In the genomic region with DNA sequence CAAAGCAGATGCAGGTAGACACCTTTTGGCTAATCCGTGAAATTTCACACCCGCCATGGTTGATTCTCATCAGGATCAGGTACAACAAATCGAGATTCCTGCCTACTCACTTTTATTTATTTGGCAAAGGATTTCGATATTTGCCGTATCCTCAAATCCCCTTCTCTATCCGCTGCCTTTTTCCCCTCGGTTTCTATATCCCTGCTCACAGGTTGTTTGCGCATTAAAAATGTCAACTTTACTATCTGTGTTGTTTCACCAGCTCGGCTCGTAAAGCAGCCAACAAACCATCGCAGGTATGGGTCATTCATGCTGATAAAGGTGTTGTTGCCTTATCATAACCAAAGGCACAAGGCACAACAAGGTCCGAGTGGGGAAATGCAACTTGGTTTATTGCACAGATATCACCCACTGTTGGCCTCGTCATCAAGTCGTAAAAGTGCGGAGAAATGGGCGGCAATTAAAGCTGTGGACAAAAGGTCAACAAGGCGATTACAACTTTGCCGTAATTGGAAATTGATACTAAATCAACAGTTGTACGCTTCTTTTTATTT, we compare ENCODE assay signal across 5 fruit fly cellular contexts.
TF ChIP-seq lines count a peak whose summit lies in the region.

No protein-coding gene starts in this region.

TF ChIP-seq in whole organism, adult, 20 proteins besides CTCF, POLR2A, EP300 and RAD21 (continued from another document):
- TF ChIP-seq kay (GFP tag; lab: Kevin White, UChicago; ENCODE audit: borderline replicate concordance) (peak; percentile 78), CG7045 (GFP tag; optimal IDR thresholded peaks at IDR 0.05; lab: Kevin White, UChicago) (peak; percentile 77), Crg-1 (GFP tag; optimal IDR thresholded peaks at IDR 0.05; lab: Kevin White, UChicago) (peak; percentile 88)

TF ChIP-seq in whole organism, embryonic, 481 proteins besides CTCF, POLR2A, EP300 and RAD21 (continued from another document and continues in another):
- TF ChIP-seq CG11398 (GFP tag; optimal IDR thresholded peaks at IDR 0.05; lab: Kevin White, UChicago) (peak; percentile 37), CG14710 (tag; optimal IDR thresholded peaks at IDR 0.05; lab: Kevin White, UChicago) (no peak), CG15073 (GFP tag; optimal IDR thresholded peaks at IDR 0.05; lab: Kevin White, UChicago) (no peak), Dll (GFP tag; IDR thresholded peaks at IDR 0.05; lab: Robert Waterston, UW; ENCODE audit: partially characterized antibody) (no peak), nerfin-1 (tag; optimal IDR thresholded peaks at IDR 0.05; lab: Kevin White, UChicago) (peak; percentile 9), CG2875 (GFP tag; optimal IDR thresholded peaks at IDR 0.05; lab: Kevin White, UChicago) (peak; percentile 23), CG1529 (GFP tag; optimal IDR thresholded peaks at IDR 0.05; lab: Kevin White, UChicago) (peak; percentile 8), Xrp1 (GFP tag; IDR thresholded peaks at IDR 0.05; lab: Robert Waterston, UW) (peak; percentile 42; the same call in 1 of the 2 replicates), CG11093 (GFP tag; IDR thresholded peaks at IDR 0.05; lab: Robert Waterston, UW) (no peak), tx (GFP tag; optimal IDR thresholded peaks at IDR 0.05; lab: Kevin White, UChicago) (no peak), sens (GFP tag; lab: Kevin White, UChicago) (peak; percentile 63), gcm (GFP tag; optimal IDR thresholded peaks at IDR 0.05; lab: Kevin White, UChicago) (no peak), pnt (GFP tag; optimal IDR thresholded peaks at IDR 0.05; lab: Kevin White, UChicago) (no peak), nom (GFP tag; optimal IDR thresholded peaks at IDR 0.05; lab: Kevin White, UChicago) (peak; percentile 20), ATbp (GFP tag; optimal IDR thresholded peaks at IDR 0.05; lab: Kevin White, UChicago) (peak; percentile 41), otp (GFP tag; IDR thresholded peaks at IDR 0.05; lab: Robert Waterston, UW) (no peak), oc (tag; optimal IDR thresholded peaks at IDR 0.05; lab: Kevin White, UChicago) (no peak), Blimp-1 (GFP tag; optimal IDR thresholded peaks at IDR 0.05; lab: Kevin White, UChicago) (peak; percentile 14), MTF-1 (GFP tag; optimal IDR thresholded peaks at IDR 0.05; lab: Kevin White, UChicago; ENCODE audit: borderline replicate concordance) (peak; percentile 33), pita (GFP tag; optimal IDR thresholded peaks at IDR 0.05; lab: Kevin White, UChicago) (no peak), CG9727 (GFP tag; optimal IDR thresholded peaks at IDR 0.05; lab: Kevin White, UChicago) (peak; percentile 4), CG1603 (tag; optimal IDR thresholded peaks at IDR 0.05; lab: Kevin White, UChicago) (peak; percentile 8), tin (GFP tag; optimal IDR thresholded peaks at IDR 0.05; lab: Kevin White, UChicago) (no peak), Pdp1 (GFP tag; optimal IDR thresholded peaks at IDR 0.05; lab: Kevin White, UChicago) (peak in 1 of 2 experiments; percentile 27), luna (GFP tag; optimal IDR thresholded peaks at IDR 0.05; lab: Kevin White, UChicago) (no peak), CG10321 (GFP tag; IDR thresholded peaks at IDR 0.05; lab: Robert Waterston, UW) (no peak), CG10431 (GFP tag; optimal IDR thresholded peaks at IDR 0.05; lab: Kevin White, UChicago) (no peak), E2f2 (GFP tag; IDR thresholded peaks at IDR 0.05; lab: Robert Waterston, UW) (no peak), CG3995 (GFP tag; optimal IDR thresholded peaks at IDR 0.05; lab: Kevin White, UChicago) (no peak), CG16863 (GFP tag; optimal IDR thresholded peaks at IDR 0.05; lab: Kevin White, UChicago) (no peak), CG6254 (GFP tag; optimal IDR thresholded peaks at IDR 0.05; lab: Kevin White, UChicago) (peak; percentile 31)

TF ChIP-seq in whole organism, prepupa, 60 proteins besides CTCF, POLR2A, EP300 and RAD21 (continued from another document):
- TF ChIP-seq CG16779 (tag; optimal IDR thresholded peaks at IDR 0.05; lab: Kevin White, UChicago) (peak; percentile 41), Eip78C (GFP tag; lab: Kevin White, UChicago) (peak; percentile 67), Eip93F (GFP tag; optimal IDR thresholded peaks at IDR 0.05; lab: Kevin White, UChicago) (peak; percentile 10), Blimp-1 (GFP tag; optimal IDR thresholded peaks at IDR 0.05; lab: Kevin White, UChicago) (peak; percentile 32), fd85E (GFP tag; optimal IDR thresholded peaks at IDR 0.05; lab: Kevin White, UChicago) (no peak), salr (GFP tag; optimal IDR thresholded peaks at IDR 0.05; lab: Kevin White, UChicago) (peak in 1 of 2 experiments; percentile 15), fkh (GFP tag; optimal IDR thresholded peaks at IDR 0.05; lab: Kevin White, UChicago) (peak; percentile 63), CG1621 (tag; optimal IDR thresholded peaks at IDR 0.05; lab: Kevin White, UChicago) (no peak), eg (GFP tag; IDR thresholded peaks at IDR 0.05; lab: Robert Waterston, UW) (0 out of 3 replicates have a peak, but pooled peaks have one; percentile 39), Sox14 (GFP tag; optimal IDR thresholded peaks at IDR 0.05; lab: Kevin White, UChicago) (peak; percentile 31), CG32006 (GFP tag; optimal IDR thresholded peaks at IDR 0.05; lab: Kevin White, UChicago) (peak; percentile 5), CG34406 (GFP tag; optimal IDR thresholded peaks at IDR 0.05; lab: Kevin White, UChicago) (peak; percentile 7), Lpt (GFP tag; optimal IDR thresholded peaks at IDR 0.05; lab: Kevin White, UChicago) (no peak), Smox (GFP tag; optimal IDR thresholded peaks at IDR 0.05; lab: Kevin White, UChicago) (peak; percentile 25), CG3032 (tag; optimal IDR thresholded peaks at IDR 0.05; lab: Kevin White, UChicago) (peak; percentile 6), pdm3 (GFP tag; optimal IDR thresholded peaks at IDR 0.05; lab: Kevin White, UChicago) (peak; percentile 33), OdsH (GFP tag; optimal IDR thresholded peaks at IDR 0.05; lab: Kevin White, UChicago) (no peak), Eip75B (GFP tag; optimal IDR thresholded peaks at IDR 0.05; lab: Kevin White, UChicago) (peak; percentile 30), CG8319 (GFP tag; optimal IDR thresholded peaks at IDR 0.05; lab: Kevin White, UChicago) (peak; percentile 8), CG3919 (GFP tag; optimal IDR thresholded peaks at IDR 0.05; lab: Kevin White, UChicago) (peak; percentile 46), topi (GFP tag; optimal IDR thresholded peaks at IDR 0.05; lab: Kevin White, UChicago) (peak; percentile 30)

TF ChIP-seq in whole organism, pupa, 21 proteins besides CTCF, POLR2A, EP300 and RAD21 (continued from another document):
- no peak for TF ChIP-seq CG12605 (GFP tag; IDR thresholded peaks at IDR 0.05; lab: Robert Waterston, UW)
- peak; percentile 16 for TF ChIP-seq CG14655 (GFP tag; optimal IDR thresholded peaks at IDR 0.05; lab: Kevin White, UChicago)

TF ChIP-seq in whole organism, wandering third instar larva, 38 proteins besides CTCF, POLR2A, EP300 and RAD21 (continued from another document):
- no peak for TF ChIP-seq tai (GFP tag; optimal IDR thresholded peaks at IDR 0.05; lab: Kevin White, UChicago)
- no peak for TF ChIP-seq psq (GFP tag; optimal IDR thresholded peaks at IDR 0.05; lab: Kevin White, UChicago)
- no peak for TF ChIP-seq CG32264 (GFP tag; optimal IDR thresholded peaks at IDR 0.05; lab: Kevin White, UChicago)
- no peak for TF ChIP-seq woc (GFP tag; optimal IDR thresholded peaks at IDR 0.05; lab: Kevin White, UChicago)
- no peak for TF ChIP-seq GATAd (GFP tag; optimal IDR thresholded peaks at IDR 0.05; lab: Kevin White, UChicago)
- no peak for TF ChIP-seq Dfd (GFP tag; optimal IDR thresholded peaks at IDR 0.05; lab: Kevin White, UChicago)
- peak; percentile 29 for TF ChIP-seq CrebA (GFP tag; optimal IDR thresholded peaks at IDR 0.05; lab: Kevin White, UChicago; ENCODE audit: borderline replicate concordance)
- peak; percentile 47 for TF ChIP-seq Sp1 (GFP tag; optimal IDR thresholded peaks at IDR 0.05; lab: Kevin White, UChicago)
- no peak for TF ChIP-seq jim (GFP tag; optimal IDR thresholded peaks at IDR 0.05; lab: Kevin White, UChicago)
- no peak for TF ChIP-seq sage (GFP tag; optimal IDR thresholded peaks at IDR 0.05; lab: Kevin White, UChicago)
- peak; percentile 17 for TF ChIP-seq br (GFP tag; optimal IDR thresholded peaks at IDR 0.05; lab: Kevin White, UChicago)
- no peak for TF ChIP-seq CG9705 (GFP tag; optimal IDR thresholded peaks at IDR 0.05; lab: Kevin White, UChicago)
- no peak for TF ChIP-seq Myc (optimal IDR thresholded peaks at IDR 0.05; lab: Kevin White, UChicago)
- no peak for TF ChIP-seq Vsx2 (GFP tag; optimal IDR thresholded peaks at IDR 0.05; lab: Kevin White, UChicago; ENCODE audit: partially characterized antibody)
- peak; percentile 48 for TF ChIP-seq h (GFP tag; optimal IDR thresholded peaks at IDR 0.05; lab: Kevin White, UChicago)
- TF ChIP-seq Hr78 (GFP tag; optimal IDR thresholded peaks at IDR 0.05; lab: Kevin White, UChicago) = no peak
- peak; percentile 14 for TF ChIP-seq fru (GFP tag; optimal IDR thresholded peaks at IDR 0.05; lab: Kevin White, UChicago)
